Fruit fly (Drosophila melanogaster): ENCODE measurements around the gene CG4459.
A peak's percentile ranks its signal among the peaks of the same experiment; 100 is the strongest.

CG4459 gene

DNA sequence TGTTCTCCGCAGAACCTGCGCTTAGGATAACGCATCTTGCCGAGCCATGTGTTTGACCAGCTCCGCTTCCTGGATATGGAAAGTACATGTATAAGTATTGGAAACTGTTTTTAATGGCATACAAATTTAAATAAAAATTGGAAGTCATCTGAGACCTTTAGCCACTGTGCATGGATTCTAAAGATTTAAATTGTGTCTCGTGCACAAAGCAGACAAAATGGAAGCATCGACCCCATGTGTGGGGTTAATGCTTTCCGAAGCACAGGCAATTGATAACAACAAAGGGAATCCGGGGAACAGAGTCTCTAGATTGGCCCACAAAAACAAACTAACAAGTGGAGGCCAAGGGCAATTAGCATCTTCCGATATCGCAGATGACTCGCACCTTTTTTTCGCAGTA lies 26.7 kb downstream of the CG4459 start:
- TF ChIP-seq sage (GFP tag; optimal IDR thresholded peaks at IDR 0.05) (no peak), Rel (GFP tag; optimal IDR thresholded peaks at IDR 0.05) (no peak), Rel (tag; optimal IDR thresholded peaks at IDR 0.05) (peak; percentile 62)

DNA sequence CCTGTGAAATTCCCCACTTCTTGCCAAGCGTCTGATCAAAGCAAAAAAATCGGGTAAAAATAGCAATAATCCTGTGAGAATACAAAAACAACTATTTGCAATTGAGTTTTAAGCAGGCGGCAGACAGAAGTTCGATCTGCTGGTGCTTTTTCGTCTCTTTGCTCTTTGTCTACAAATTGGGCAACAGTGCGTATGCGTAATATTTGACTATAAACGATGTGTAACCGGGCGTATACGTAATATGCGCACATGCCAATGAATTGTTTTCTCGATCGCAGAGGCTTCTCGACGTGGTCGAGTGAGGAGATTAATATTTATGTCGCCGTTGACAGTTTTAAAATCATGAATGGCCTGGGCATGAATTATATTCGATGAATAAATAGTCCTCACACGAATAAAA lies 33.1 kb downstream of the CG4459 start:
- no peak for TF ChIP-seq N (GFP tag; optimal IDR thresholded peaks at IDR 0.05)
- TF ChIP-seq CrebA (GFP tag; optimal IDR thresholded peaks at IDR 0.05; ENCODE audit: borderline replicate concordance) = no peak
- no peak for TF ChIP-seq brk (GFP tag; optimal IDR thresholded peaks at IDR 0.05)
- no peak for TF ChIP-seq Sp1 (GFP tag; optimal IDR thresholded peaks at IDR 0.05)
- no peak for TF ChIP-seq HLH106 (tag; optimal IDR thresholded peaks at IDR 0.05)
- no peak for TF ChIP-seq Abd-B (GFP tag; optimal IDR thresholded peaks at IDR 0.05)
- TF ChIP-seq ey (GFP tag; optimal IDR thresholded peaks at IDR 0.05) = no peak
- TF ChIP-seq sv (GFP tag; optimal IDR thresholded peaks at IDR 0.05) = no peak
- TF ChIP-seq Hnf4 (GFP tag; optimal IDR thresholded peaks at IDR 0.05) = no peak
- no peak for TF ChIP-seq Vsx2 (GFP tag; optimal IDR thresholded peaks at IDR 0.05; ENCODE audit: partially characterized antibody)
- no peak for TF ChIP-seq dsf (GFP tag; optimal IDR thresholded peaks at IDR 0.05; ENCODE audit: borderline replicate concordance)
- TF ChIP-seq lola (GFP tag; optimal IDR thresholded peaks at IDR 0.05) = no peak
- TF ChIP-seq Dif (GFP tag; optimal IDR thresholded peaks at IDR 0.05; ENCODE audit: partially characterized antibody) = no peak
- TF ChIP-seq foxo (GFP tag; optimal IDR thresholded peaks at IDR 0.05) = no peak
- no peak for TF ChIP-seq Dfd (GFP tag; optimal IDR thresholded peaks at IDR 0.05)
- TF ChIP-seq woc (GFP tag; optimal IDR thresholded peaks at IDR 0.05) = no peak

DNA sequence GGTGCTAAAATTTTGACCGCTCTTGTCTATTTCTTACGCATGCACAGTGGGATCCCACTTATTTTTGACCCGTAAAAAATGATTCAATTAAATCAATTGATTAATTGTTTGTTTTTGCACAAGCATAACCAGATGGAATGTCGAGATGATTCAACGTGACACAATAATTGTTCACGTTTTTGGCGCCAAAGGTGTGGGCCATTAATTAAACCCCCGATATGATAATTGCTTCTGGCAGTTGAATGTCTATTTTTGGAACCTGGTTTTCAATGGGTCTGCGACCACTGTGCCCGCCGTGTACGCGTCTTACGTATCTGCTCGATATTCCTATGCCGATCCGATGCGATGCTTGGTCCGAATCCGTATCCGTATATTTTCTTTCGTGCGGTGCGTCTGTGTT lies 36.4 kb downstream of the CG4459 start:
- TF ChIP-seq foxo (GFP tag; optimal IDR thresholded peaks at IDR 0.05) (no peak), sv (GFP tag; optimal IDR thresholded peaks at IDR 0.05) (peak; percentile 44), fru (GFP tag; optimal IDR thresholded peaks at IDR 0.05) (peak; percentile 5), h (GFP tag; optimal IDR thresholded peaks at IDR 0.05) (peak; percentile 18)

DNA sequence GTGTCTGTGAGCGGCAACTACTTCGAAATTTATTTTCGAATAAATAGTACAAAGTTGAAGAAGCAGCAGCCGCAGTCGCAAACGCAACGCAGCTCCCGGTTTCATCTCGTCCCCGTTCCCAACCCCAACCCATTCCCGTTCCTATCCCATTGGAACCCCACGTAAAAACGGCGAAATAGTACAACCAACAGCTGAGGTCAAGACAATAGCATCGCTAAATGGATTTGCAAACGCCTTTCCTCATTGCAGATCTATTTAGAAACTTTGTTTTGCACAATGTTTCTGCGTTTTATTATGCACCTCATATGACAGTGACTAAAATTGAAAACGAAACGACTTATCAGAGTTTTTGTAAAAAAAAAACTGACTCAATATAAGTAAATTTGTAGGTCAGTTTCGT lies 37.1 kb downstream of the CG4459 start:
- TF ChIP-seq GATAd (GFP tag; optimal IDR thresholded peaks at IDR 0.05) (no peak), Dif (GFP tag; optimal IDR thresholded peaks at IDR 0.05; ENCODE audit: partially characterized antibody) (no peak), CrebA (GFP tag; optimal IDR thresholded peaks at IDR 0.05; ENCODE audit: borderline replicate concordance) (no peak), dsf (GFP tag; optimal IDR thresholded peaks at IDR 0.05; ENCODE audit: borderline replicate concordance) (no peak), Hnf4 (GFP tag; optimal IDR thresholded peaks at IDR 0.05) (no peak), Myc (optimal IDR thresholded peaks at IDR 0.05) (no peak)

DNA sequence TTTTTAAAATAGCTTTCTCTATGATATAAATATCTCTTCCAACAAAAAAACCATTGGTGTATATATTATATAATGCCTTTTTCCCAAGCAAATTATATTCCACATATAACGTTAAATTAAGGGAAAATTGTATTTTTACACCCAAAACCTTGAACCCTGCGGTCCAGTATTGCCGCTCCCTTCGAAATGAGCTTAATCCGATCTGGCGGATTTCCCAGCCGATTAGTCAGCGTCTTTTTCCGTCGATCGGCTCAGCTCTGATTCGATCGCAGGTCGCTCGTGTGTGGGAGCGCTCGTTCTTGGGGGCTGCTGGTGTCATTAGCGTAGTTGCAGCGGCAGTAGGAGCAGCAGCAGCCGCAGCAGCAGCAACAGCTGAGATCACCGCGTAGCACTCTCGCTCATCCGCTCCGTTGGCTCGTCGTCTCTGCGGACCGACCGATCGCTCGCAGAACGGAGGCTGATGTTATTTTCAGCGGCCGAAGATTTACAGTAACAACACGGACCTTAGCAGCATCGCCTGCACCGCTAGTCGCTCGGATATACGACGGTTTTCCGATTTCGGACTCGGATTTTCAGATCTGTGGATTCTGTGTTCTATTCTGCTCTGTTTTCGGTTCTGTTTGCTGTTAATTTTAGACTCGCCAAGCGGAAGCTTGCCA lies 38.0 kb downstream of the CG4459 start, which contains the start of gene CG4733:
TSS of gene CG4733 (plus strand) at position 350 of the 659 bp plus-strand sequence.
- TF ChIP-seq Hr83 (GFP tag; optimal IDR thresholded peaks at IDR 0.05; ENCODE audit: poor library complexity, severe bottlenecking) (no peak), dmrt93B (GFP tag; optimal IDR thresholded peaks at IDR 0.05) (no peak), fru (GFP tag; optimal IDR thresholded peaks at IDR 0.05) (peak; percentile 56), Vsx2 (GFP tag; optimal IDR thresholded peaks at IDR 0.05; ENCODE audit: partially characterized antibody) (no peak), Abd-B (GFP tag; optimal IDR thresholded peaks at IDR 0.05) (no peak), foxo (GFP tag; optimal IDR thresholded peaks at IDR 0.05) (no peak), N (GFP tag; optimal IDR thresholded peaks at IDR 0.05) (no peak), CrebA (GFP tag; optimal IDR thresholded peaks at IDR 0.05; ENCODE audit: borderline replicate concordance) (no peak), Dfd (GFP tag; optimal IDR thresholded peaks at IDR 0.05) (no peak), CG32264 (GFP tag; optimal IDR thresholded peaks at IDR 0.05) (no peak), brk (GFP tag; optimal IDR thresholded peaks at IDR 0.05) (no peak), sage (GFP tag; optimal IDR thresholded peaks at IDR 0.05) (no peak), woc (GFP tag; optimal IDR thresholded peaks at IDR 0.05) (peak; percentile 32), psq (GFP tag; optimal IDR thresholded peaks at IDR 0.05) (no peak), h (GFP tag; optimal IDR thresholded peaks at IDR 0.05) (no peak), pan (optimal IDR thresholded peaks at IDR 0.05) (no peak), Sp1 (GFP tag; optimal IDR thresholded peaks at IDR 0.05) (no peak), Mio (GFP tag; optimal IDR thresholded peaks at IDR 0.05) (no peak), tai (GFP tag; optimal IDR thresholded peaks at IDR 0.05) (no peak), Rel (GFP tag; optimal IDR thresholded peaks at IDR 0.05) (no peak), Rel (tag; optimal IDR thresholded peaks at IDR 0.05) (no peak), rgr (GFP tag; optimal IDR thresholded peaks at IDR 0.05) (no peak), sv (GFP tag; optimal IDR thresholded peaks at IDR 0.05) (no peak), OdsH (GFP tag; optimal IDR thresholded peaks at IDR 0.05) (no peak), Dif (GFP tag; optimal IDR thresholded peaks at IDR 0.05; ENCODE audit: partially characterized antibody) (peak; percentile 32), GATAd (GFP tag; optimal IDR thresholded peaks at IDR 0.05) (no peak), dl (GFP tag; optimal IDR thresholded peaks at IDR 0.05; ENCODE audit: insufficient read depth in 1 of 2, partially characterized antibody in 2 of 2) (peak in 1 of 2 experiments; percentile 50), jim (GFP tag; optimal IDR thresholded peaks at IDR 0.05) (no peak), HLH106 (tag; optimal IDR thresholded peaks at IDR 0.05) (no peak), usp (GFP tag; optimal IDR thresholded peaks at IDR 0.05) (no peak), Hr78 (GFP tag; optimal IDR thresholded peaks at IDR 0.05) (no peak), Hnf4 (GFP tag; optimal IDR thresholded peaks at IDR 0.05) (no peak), lola (GFP tag; optimal IDR thresholded peaks at IDR 0.05) (no peak), Myc (optimal IDR thresholded peaks at IDR 0.05) (peak; percentile 98), Jra (GFP tag; optimal IDR thresholded peaks at IDR 0.05) (no peak), dsf (GFP tag; optimal IDR thresholded peaks at IDR 0.05; ENCODE audit: borderline replicate concordance) (no peak), ey (GFP tag; optimal IDR thresholded peaks at IDR 0.05) (no peak)
